Worm (Caenorhabditis elegans) whole organism, L1 larva: ENCODE data around the gene F28G4.2.
A peak's percentile ranks its signal among the peaks of the same experiment; 100 is the strongest.

Experiments used
- C04F5.9 ChIP-seq: sonication (generic microtip); optimal IDR thresholded peaks from 2 replicates; lab custom pipeline; 2016; ENCODE audit warnings: missing genetic modification characterization, missing compliant biosample characterization
- aly-2 ChIP-seq: fragments of 150-350 bp; optimal IDR thresholded peaks from 2 replicates; lab custom pipeline; 2014; ENCODE audit warnings: missing biosample characterization, missing genetic modification characterization
- ceh-82 ChIP-seq, 3 experiments: fragments of 150-350 bp in 1 of 3; sonication (generic microtip) in 2 of 3; optimal IDR thresholded peaks; 2 replicates each; lab custom pipeline; 2014 to 2017; ENCODE audit warnings: missing biosample characterization in 3 of 3, missing genetic modification characterization in 3 of 3
- ceh-88 ChIP-seq: fragments of 200-800 bp; sonication (Bioruptor generic); IDR thresholded peaks from 2 replicates; pipeline ENCODE4 v1.3.6; 2022; ENCODE audit warnings: missing genetic modification characterization, missing compliant biosample characterization
- efl-1 ChIP-seq, 4 experiments: fragments of 150-350 bp; optimal IDR thresholded peaks in 3 of 4; peaks in 1 of 4; 1 replicate in 1 of 4; 2 replicates in 3 of 4; lab custom pipeline; 2014; ENCODE audit warnings: missing biosample characterization in 2 of 4, missing genetic modification characterization in 2 of 4, missing genetic modification reagents in 2 of 4
- efl-3 ChIP-seq: fragments of 200-800 bp; sonication (Bioruptor generic); optimal IDR thresholded peaks from 2 replicates; lab custom pipeline; 2018; ENCODE audit warnings: mild to moderate bottlenecking, missing genetic modification characterization, missing compliant biosample characterization
- elt-2 ChIP-seq: sonication (generic microtip); optimal IDR thresholded peaks from 2 replicates; lab custom pipeline; 2016; ENCODE audit warnings: missing genetic modification characterization, mild to moderate bottlenecking, inconsistent platforms, missing compliant biosample characterization, missing genetic modification reagents
- fkh-8 ChIP-seq: sonication (generic microtip); optimal IDR thresholded peaks from 2 replicates; lab custom pipeline; 2016; ENCODE audit warnings: mild to moderate bottlenecking, missing genetic modification characterization, missing compliant biosample characterization
- hlh-17 ChIP-seq: fragments of 200-800 bp; sonication (Bioruptor generic); optimal IDR thresholded peaks from 2 replicates; lab custom pipeline; 2018; ENCODE audit warnings: missing genetic modification characterization, mild to moderate bottlenecking, missing compliant biosample characterization, moderate library complexity, borderline replicate concordance
- jun-1 ChIP-seq: fragments of 150-350 bp; optimal IDR thresholded peaks from 2 replicates; lab custom pipeline; 2014; ENCODE audit warnings: missing biosample characterization, missing genetic modification reagents, missing genetic modification characterization
- lin-13 ChIP-seq: fragments of 150-350 bp; optimal IDR thresholded peaks from 2 replicates; lab custom pipeline; 2014; ENCODE audit warnings: missing biosample characterization, missing genetic modification reagents, missing genetic modification characterization
- lin-14 ChIP-seq: fragments of 200-800 bp; sonication (Bioruptor generic); optimal IDR thresholded peaks from 2 replicates; lab custom pipeline; 2018; ENCODE audit warnings: mild to moderate bottlenecking, missing genetic modification characterization, moderate library complexity, missing compliant biosample characterization
- lin-15B ChIP-seq: fragments of 150-350 bp; sonication (generic microtip); optimal IDR thresholded peaks from 3 replicates; lab custom pipeline; 2014; ENCODE audit warnings: missing biosample characterization, missing genetic modification characterization
- nhr-11 ChIP-seq: fragments of 150-350 bp; optimal IDR thresholded peaks from 2 replicates; lab custom pipeline; 2014; ENCODE audit warnings: missing biosample characterization, missing genetic modification characterization
- nhr-47 ChIP-seq: sonication (generic microtip); optimal IDR thresholded peaks from 2 replicates; lab custom pipeline; 2016; ENCODE audit warnings: mild to moderate bottlenecking, missing genetic modification characterization, moderate library complexity, missing compliant biosample characterization
- nhr-85 ChIP-seq: sonication (generic microtip); peaks from one replicate; lab custom pipeline; 2016; ENCODE audit warnings: missing genetic modification characterization, inconsistent platforms, missing compliant biosample characterization
- nhr-90 ChIP-seq: sonication (generic microtip); optimal IDR thresholded peaks from 2 replicates; lab custom pipeline; 2016; ENCODE audit warnings: mild to moderate bottlenecking, missing genetic modification characterization, missing compliant biosample characterization; ENCODE audit not compliant: poor library complexity
- pax-3 ChIP-seq: fragments of 200-800 bp; sonication (Bioruptor generic); optimal IDR thresholded peaks from 2 replicates; lab custom pipeline; 2018; ENCODE audit warnings: mild to moderate bottlenecking, missing genetic modification characterization, moderate library complexity, missing compliant biosample characterization
- skn-1 ChIP-seq: fragments of 150-350 bp; optimal IDR thresholded peaks from 2 replicates; lab custom pipeline; 2014; ENCODE audit warnings: missing biosample characterization, missing genetic modification characterization
- snu-23 ChIP-seq: sonication (generic microtip); optimal IDR thresholded peaks from 2 replicates; lab custom pipeline; 2016; ENCODE audit warnings: missing genetic modification characterization, missing compliant biosample characterization
- sox-4 ChIP-seq: sonication (generic microtip); optimal IDR thresholded peaks from 2 replicates; lab custom pipeline; 2016; ENCODE audit warnings: missing genetic modification characterization, missing compliant biosample characterization
- tlp-1 ChIP-seq: fragments of 150-350 bp; optimal IDR thresholded peaks from 2 replicates; lab custom pipeline; 2014; ENCODE audit warnings: missing biosample characterization, missing genetic modification characterization
- unc-130 ChIP-seq: fragments of 150-350 bp; optimal IDR thresholded peaks from 2 replicates; lab custom pipeline; 2017; ENCODE audit warnings: missing biosample characterization, missing genetic modification characterization, inconsistent platforms
- unc-86 ChIP-seq: sonication (generic microtip); optimal IDR thresholded peaks from 2 replicates; lab custom pipeline; 2016; ENCODE audit warnings: missing genetic modification characterization, missing compliant biosample characterization
- unc-98 ChIP-seq: fragments of 200-800 bp; sonication (Bioruptor generic); IDR thresholded peaks from 2 replicates; pipeline ENCODE4 v1.3.6; 2022; ENCODE audit warnings: missing genetic modification characterization, missing compliant biosample characterization

Gene F28G4.2

ce11 chrV:16235135-16235534 lies 47.0 kb downstream of the F28G4.2 start, which contains the start of gene F21H7.3:
F21H7.3 (minus strand) TSS chrV:16235235.
- no peak for TF ChIP-seq snu-23 (GFP tag; lab: Kevin White, UChicago)
- TF ChIP-seq nhr-11 = no peak
- TF ChIP-seq nhr-85 = no peak
- TF ChIP-seq ceh-82 (tag; optimal IDR thresholded peaks at IDR 0.05; lab: Kevin White, UChicago) = no peak
- no peak for TF ChIP-seq pax-3
- TF ChIP-seq jun-1 (tag; lab: Kevin White, UChicago) = no peak
- no peak for TF ChIP-seq lin-13 (GFP tag; lab: Kevin White, UChicago)

- TF ChIP-seq unc-130 (tag; lab: Kevin White, UChicago) (no peak), C04F5.9 (tag; lab: Kevin White, UChicago) (no peak), ceh-88 (GFP tag; lab: Robert Waterston, UW) (no peak), nhr-47 (tag; lab: Kevin White, UChicago) (no peak), lin-14 (GFP tag; lab: Kevin White, UChicago) (no peak), ceh-82 (tag; optimal IDR thresholded peaks at IDR 0.05; lab: Kevin White, UChicago) (no peak), lin-15B (no peak), sox-4 (tag; lab: Kevin White, UChicago) (no peak), efl-3 (GFP tag; lab: Kevin White, UChicago) (no peak), nhr-11 (no peak), fkh-8 (tag; lab: Kevin White, UChicago) (no peak)
Observed at ce11 chrV:16233624-16234023, 48.5 kb downstream of the F28G4.2 start, which contains the start of gene clec-233. clec-233 (plus strand) TSS chrV:16233924.

ce11 chrV:16232180-16232579 lies 49.9 kb downstream of the F28G4.2 start, which contains the start of gene gst-22:
gst-22 (minus strand) TSS chrV:16232282.
- TF ChIP-seq skn-1 (tag; lab: Kevin White, UChicago) (no peak), tlp-1 (peak; percentile 64), unc-98 (no peak), nhr-90 (tag; lab: Kevin White, UChicago) (no peak), efl-1 (optimal IDR thresholded peaks at IDR 0.05; lab: Kevin White, UChicago) (no peak), efl-1 (GFP tag; optimal IDR thresholded peaks at IDR 0.05 in 1 of 2; lab: Kevin White, UChicago) (peak in 1 of 2 experiments; percentile 63), ceh-88 (GFP tag; lab: Robert Waterston, UW) (no peak), hlh-17 (GFP tag; lab: Kevin White, UChicago) (no peak), elt-2 (tag; lab: Kevin White, UChicago) (peak; percentile 89), unc-86 (tag; lab: Kevin White, UChicago) (no peak), aly-2 (tag; lab: Kevin White, UChicago) (no peak), ceh-82 (tag; optimal IDR thresholded peaks at IDR 0.05; lab: Kevin White, UChicago) (no peak)
- TF ChIP-seq, all 84 proteins: peak for 3
